Worm (Caenorhabditis elegans) whole organism, L3 larva: ENCODE results near the gene spe-27.

Experiments
- nfya-1 ChIP-seq: sonication (generic microtip); optimal IDR thresholded peaks from 2 replicates; lab custom pipeline; 2017; ENCODE audit warnings: missing genetic modification characterization, mild to moderate bottlenecking, missing compliant biosample characterization, antibody characterized with exemption, moderate library complexity; ENCODE audit not compliant: insufficient read depth
- pha-4 ChIP-seq: fragments of 150-350 bp; optimal IDR thresholded peaks from 2 replicates; lab custom pipeline; 2014; ENCODE audit warnings: missing biosample characterization, missing genetic modification reagents, missing genetic modification characterization

spe-27 gene

DNA sequence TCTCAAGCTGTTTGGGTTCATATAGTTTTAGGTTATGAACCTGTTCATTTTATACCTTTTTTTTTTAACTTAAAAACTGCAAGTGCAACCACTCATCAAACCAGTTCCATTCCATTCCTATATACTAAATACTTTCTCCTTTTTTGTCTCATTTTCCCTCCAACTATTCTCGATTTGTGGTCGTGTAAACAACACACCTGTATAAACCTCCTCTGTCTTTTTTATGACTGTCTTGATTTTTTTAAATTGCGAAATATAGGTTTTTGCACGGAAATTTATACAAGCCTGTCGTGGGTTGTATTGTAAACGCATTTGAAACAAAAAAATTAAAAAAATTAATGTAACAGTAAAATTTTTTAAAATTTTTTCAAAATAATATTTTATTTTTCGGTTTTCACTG, 49.3 kb downstream of the spe-27 start:
- TF ChIP-seq pha-4 (tag; lab: Kevin White, UChicago) (peak; percentile 16), nfya-1 (no peak)
